Worm (Caenorhabditis elegans): ENCODE data around the gene ppm-2.
A peak's percentile ranks its signal among the peaks of the same experiment; 100 is the strongest.

DNA sequence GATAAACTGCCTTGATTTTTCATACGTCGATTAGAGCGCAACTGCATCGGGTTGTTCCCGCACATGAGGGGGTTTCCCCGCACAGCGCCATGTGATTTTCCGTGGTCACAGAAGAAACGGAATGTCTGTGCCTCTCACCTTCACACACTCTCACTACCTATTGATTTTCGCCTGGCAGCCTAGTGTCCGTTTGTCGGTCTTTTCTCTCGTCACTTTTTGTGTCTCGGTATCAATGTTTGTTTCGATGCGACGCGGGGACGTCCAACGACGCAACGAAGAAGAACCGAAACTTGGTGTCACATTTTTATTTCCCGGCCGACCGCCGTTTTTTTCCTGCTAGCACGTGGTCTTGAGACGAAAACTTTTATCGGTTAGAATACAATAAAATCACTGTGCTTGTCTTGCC is 928 bp upstream of the ppm-2 start:
- TF ChIP-seq unc-62 (GFP tag; optimal IDR thresholded peaks at IDR 0.05) (peak; percentile 83), nhr-12 (tag; optimal IDR thresholded peaks at IDR 0.05) (no peak), unc-39 (tag; optimal IDR thresholded peaks at IDR 0.05) (no peak), blmp-1 (tag; optimal IDR thresholded peaks at IDR 0.05) (no peak), lsy-2 (tag; optimal IDR thresholded peaks at IDR 0.05) (peak; percentile 68), flh-1 (GFP tag; optimal IDR thresholded peaks at IDR 0.05) (no peak), ztf-11 (tag; optimal IDR thresholded peaks at IDR 0.05) (peak; percentile 32), pha-4 (tag; optimal IDR thresholded peaks at IDR 0.05) (peak; percentile 92), M03D4.4 (tag; optimal IDR thresholded peaks at IDR 0.05) (peak; percentile 58), ceh-43 (GFP tag; optimal IDR thresholded peaks at IDR 0.05) (no peak), cnd-1 (tag; optimal IDR thresholded peaks at IDR 0.05) (no peak)
